Worm (Caenorhabditis elegans) whole organism, mixed stage, embryonic: Measurements from ENCODE around the gene nemt-1.
A peak's percentile ranks its signal among the peaks of the same experiment; 100 is the strongest.

Source experiments
- M03D4.4 ChIP-seq: sonication (generic microtip); optimal IDR thresholded peaks from 2 replicates; lab custom pipeline; 2017; ENCODE audit warnings: mild to moderate bottlenecking, missing genetic modification characterization, missing compliant biosample characterization
- bed-3 ChIP-seq: fragments of 200-800 bp; sonication (Bioruptor generic); optimal IDR thresholded peaks from 3 replicates; lab custom pipeline; 2018; ENCODE audit warnings: mild to moderate bottlenecking, missing genetic modification characterization, moderate library complexity, missing compliant biosample characterization
- ceh-43 ChIP-seq: fragments of 200-800 bp; sonication (Bioruptor generic); optimal IDR thresholded peaks from 2 replicates; lab custom pipeline; 2018; ENCODE audit warnings: mild to moderate bottlenecking, missing genetic modification characterization, moderate library complexity, missing compliant biosample characterization
- ceh-83 ChIP-seq: fragments of 200-800 bp; sonication (Bioruptor generic); optimal IDR thresholded peaks from 2 replicates; lab custom pipeline; 2018; ENCODE audit warnings: mild to moderate bottlenecking, missing genetic modification characterization, missing compliant biosample characterization
- ces-1 ChIP-seq: fragments of 150-350 bp; optimal IDR thresholded peaks from 2 replicates; lab custom pipeline; 2014; ENCODE audit warnings: missing biosample characterization, missing genetic modification reagents, missing genetic modification characterization
- cnd-1 ChIP-seq: fragments of 200-800 bp; sonication (Bioruptor generic); optimal IDR thresholded peaks from 2 replicates; lab custom pipeline; 2018; ENCODE audit warnings: mild to moderate bottlenecking, missing genetic modification characterization, missing compliant biosample characterization
- elt-1 ChIP-seq: sonication (generic microtip); optimal IDR thresholded peaks from 2 replicates; lab custom pipeline; 2017; ENCODE audit warnings: missing genetic modification characterization, mild to moderate bottlenecking, missing compliant biosample characterization, antibody characterized with exemption, moderate library complexity, borderline replicate concordance; ENCODE audit not compliant: insufficient read depth
- elt-3 ChIP-seq: fragments of 150-350 bp; optimal IDR thresholded peaks from 2 replicates; lab custom pipeline; 2014; ENCODE audit warnings: missing biosample characterization, missing genetic modification characterization
- flh-1 ChIP-seq: fragments of 200-800 bp; sonication (Bioruptor generic); optimal IDR thresholded peaks from 2 replicates; lab custom pipeline; 2018; ENCODE audit warnings: mild to moderate bottlenecking, missing genetic modification characterization, moderate library complexity, missing compliant biosample characterization
- ham-2 ChIP-seq: fragments of 200-800 bp; sonication (Bioruptor generic); optimal IDR thresholded peaks from 2 replicates; lab custom pipeline; 2018; ENCODE audit warnings: mild to moderate bottlenecking, missing genetic modification characterization, missing compliant biosample characterization
- hlh-1 ChIP-seq: fragments of 150-350 bp; optimal IDR thresholded peaks from 2 replicates; lab custom pipeline; 2014; ENCODE audit warnings: missing biosample characterization, missing genetic modification reagents, missing genetic modification characterization
- lin-13 ChIP-seq: fragments of 150-350 bp; optimal IDR thresholded peaks from 2 replicates; lab custom pipeline; 2014; ENCODE audit warnings: missing biosample characterization, missing genetic modification characterization
- lin-32 ChIP-seq: fragments of 200-800 bp; sonication (Bioruptor generic); optimal IDR thresholded peaks from 2 replicates; lab custom pipeline; 2018; ENCODE audit warnings: mild to moderate bottlenecking, missing genetic modification characterization, missing compliant biosample characterization
- lsy-2 ChIP-seq: fragments of 150-350 bp; optimal IDR thresholded peaks from 2 replicates; lab custom pipeline; 2014; ENCODE audit warnings: missing biosample characterization, missing genetic modification characterization
- mab-5 ChIP-seq: fragments of 150-350 bp; optimal IDR thresholded peaks from 2 replicates; lab custom pipeline; 2014; ENCODE audit warnings: missing biosample characterization, missing genetic modification characterization
- mep-1 ChIP-seq: fragments of 150-350 bp; optimal IDR thresholded peaks from 2 replicates; lab custom pipeline; 2017; ENCODE audit warnings: missing biosample characterization, missing genetic modification reagents, missing genetic modification characterization, inconsistent platforms
- mls-2 ChIP-seq: sonication (generic microtip); optimal IDR thresholded peaks from 2 replicates; lab custom pipeline; 2016; ENCODE audit warnings: mild to moderate bottlenecking, missing genetic modification characterization, moderate library complexity, missing compliant biosample characterization
- nhr-2 ChIP-seq: fragments of 150-350 bp; optimal IDR thresholded peaks from 2 replicates; lab custom pipeline; 2014; ENCODE audit warnings: missing biosample characterization, missing genetic modification characterization
- nhr-237 ChIP-seq: fragments of 150-350 bp; optimal IDR thresholded peaks from 2 replicates; lab custom pipeline; 2014; ENCODE audit warnings: missing biosample characterization, missing genetic modification characterization
- nhr-28 ChIP-seq: fragments of 150-350 bp; optimal IDR thresholded peaks from 2 replicates; lab custom pipeline; 2014; ENCODE audit warnings: missing biosample characterization, missing genetic modification characterization
- nhr-76 ChIP-seq: sonication (generic microtip); optimal IDR thresholded peaks from 2 replicates; lab custom pipeline; 2017; ENCODE audit warnings: missing biosample characterization, missing genetic modification characterization
- pha-4 ChIP-seq: fragments of 150-350 bp; optimal IDR thresholded peaks from 2 replicates; lab custom pipeline; 2018; ENCODE audit warnings: missing biosample characterization, missing genetic modification reagents, missing genetic modification characterization
- sem-2 ChIP-seq: fragments of 200-800 bp; sonication (Bioruptor generic); optimal IDR thresholded peaks from 2 replicates; lab custom pipeline; 2018; ENCODE audit warnings: mild to moderate bottlenecking, missing genetic modification characterization, missing compliant biosample characterization
- snpc-4 ChIP-seq: fragments of 150-350 bp; optimal IDR thresholded peaks from 2 replicates; lab custom pipeline; 2014; ENCODE audit warnings: missing biosample characterization, missing genetic modification characterization
- sptf-1 ChIP-seq: sonication (generic microtip); optimal IDR thresholded peaks from 2 replicates; lab custom pipeline; 2017; ENCODE audit warnings: mild to moderate bottlenecking, missing genetic modification characterization, moderate library complexity, missing compliant biosample characterization
- tbx-8 ChIP-seq: fragments of 200-800 bp; sonication (Bioruptor generic); optimal IDR thresholded peaks from 2 replicates; lab custom pipeline; 2018; ENCODE audit warnings: mild to moderate bottlenecking, missing genetic modification characterization, moderate library complexity, missing compliant biosample characterization
- unc-120 ChIP-seq: sonication (generic microtip); optimal IDR thresholded peaks from 2 replicates; lab custom pipeline; 2017; ENCODE audit warnings: missing genetic modification characterization, missing compliant biosample characterization; ENCODE audit not compliant: poor library complexity, severe bottlenecking
- unc-39 ChIP-seq: fragments of 150-350 bp; optimal IDR thresholded peaks from 2 replicates; lab custom pipeline; 2014; ENCODE audit warnings: missing biosample characterization, missing genetic modification characterization
- unc-62 ChIP-seq: fragments of 150-350 bp; optimal IDR thresholded peaks from 2 replicates; lab custom pipeline; 2014; ENCODE audit warnings: missing biosample characterization, missing genetic modification reagents, missing genetic modification characterization
- zip-8 ChIP-seq: fragments of 150-350 bp; optimal IDR thresholded peaks from 2 replicates; lab custom pipeline; 2014; ENCODE audit warnings: missing biosample characterization, missing genetic modification characterization
- ztf-11 ChIP-seq: fragments of 150-350 bp; optimal IDR thresholded peaks from 2 replicates; lab custom pipeline; 2014; ENCODE audit warnings: missing biosample characterization, missing genetic modification characterization

nemt-1 gene

DNA sequence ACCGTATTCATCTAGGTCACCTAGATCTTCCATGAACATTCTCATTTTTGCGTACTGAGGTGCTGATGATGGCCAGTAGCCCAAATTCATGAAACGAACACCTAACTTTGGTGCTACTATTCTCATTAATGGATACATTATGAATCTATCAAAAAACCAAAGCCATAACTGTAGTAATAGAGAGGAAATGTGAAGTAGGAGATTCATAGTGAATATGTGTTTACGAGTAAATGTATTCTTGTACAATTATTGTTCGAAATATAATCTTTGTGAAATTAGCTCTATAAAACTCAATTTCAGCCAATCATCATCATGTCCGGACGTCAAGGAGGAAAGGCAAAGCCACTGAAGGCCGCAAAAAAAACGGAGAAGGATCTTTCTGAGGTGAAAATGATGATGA lies at the start of gene nemt-1, which contains the start of gene F49C12.11:
Gene nemt-1 (minus strand): TSS at position 360 of the 400 bp plus-strand sequence.
Gene F49C12.11 (plus strand): TSS at position 301 of the 400 bp plus-strand sequence.
- TF ChIP-seq unc-120 (tag; lab: Kevin White, UChicago) (no peak), bed-3 (GFP tag; lab: Kevin White, UChicago) (no peak), hlh-1 (no peak), zip-8 (tag; lab: Kevin White, UChicago) (no peak), nhr-237 (tag; lab: Kevin White, UChicago) (no peak), lin-32 (GFP tag; lab: Kevin White, UChicago) (no peak), ces-1 (no peak), lsy-2 (no peak), mab-5 (tag; lab: Kevin White, UChicago) (no peak), sptf-1 (tag; lab: Kevin White, UChicago) (no peak), lin-13 (no peak), unc-62 (no peak), tbx-8 (GFP tag; lab: Kevin White, UChicago) (no peak)

DNA sequence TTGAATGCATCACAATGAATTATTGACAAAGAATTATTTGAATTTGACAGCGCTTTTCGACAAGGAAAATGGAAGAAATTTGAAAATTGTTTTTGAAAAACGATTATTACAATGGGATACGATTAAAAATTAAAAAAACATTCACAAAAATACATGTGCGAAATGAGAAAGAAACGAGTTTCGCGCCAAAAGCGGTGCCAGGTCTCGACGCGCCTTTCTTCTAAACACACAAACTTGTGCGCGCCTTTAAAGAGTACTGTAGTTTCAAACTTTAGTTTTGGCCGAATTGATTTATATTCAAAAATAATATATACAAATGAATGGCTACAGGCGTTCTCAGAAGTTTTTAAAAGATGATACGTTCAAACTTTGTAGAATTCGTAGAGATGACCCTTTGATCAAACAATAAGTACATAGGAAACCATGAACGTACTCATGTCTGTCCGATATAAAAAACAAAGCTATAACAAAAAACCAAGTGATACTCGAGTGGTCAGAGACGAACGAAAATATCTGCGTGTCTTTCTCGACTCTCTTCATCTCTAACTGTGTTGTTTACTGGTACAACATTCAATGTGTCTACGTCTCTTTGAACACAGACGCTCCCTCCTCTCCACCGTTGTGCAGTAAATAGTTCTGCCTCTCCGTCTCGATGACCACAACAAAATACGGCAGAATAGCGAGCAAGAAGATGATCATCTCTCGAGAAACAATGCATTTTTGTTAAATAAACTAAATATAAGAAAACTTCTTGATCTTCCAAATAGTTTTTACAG lies 48.8 kb upstream of the nemt-1 start:
- TF ChIP-seq zip-8 (tag; lab: Kevin White, UChicago) (no peak), mab-5 (tag; lab: Kevin White, UChicago) (no peak), ztf-11 (tag; lab: Kevin White, UChicago) (no peak), nhr-237 (tag; lab: Kevin White, UChicago) (no peak), ceh-43 (no peak), pha-4 (peak; percentile 55), cnd-1 (tag; lab: Kevin White, UChicago) (no peak), ham-2 (GFP tag; lab: Kevin White, UChicago) (no peak), hlh-1 (peak; percentile 29), ces-1 (peak; percentile 2)

DNA sequence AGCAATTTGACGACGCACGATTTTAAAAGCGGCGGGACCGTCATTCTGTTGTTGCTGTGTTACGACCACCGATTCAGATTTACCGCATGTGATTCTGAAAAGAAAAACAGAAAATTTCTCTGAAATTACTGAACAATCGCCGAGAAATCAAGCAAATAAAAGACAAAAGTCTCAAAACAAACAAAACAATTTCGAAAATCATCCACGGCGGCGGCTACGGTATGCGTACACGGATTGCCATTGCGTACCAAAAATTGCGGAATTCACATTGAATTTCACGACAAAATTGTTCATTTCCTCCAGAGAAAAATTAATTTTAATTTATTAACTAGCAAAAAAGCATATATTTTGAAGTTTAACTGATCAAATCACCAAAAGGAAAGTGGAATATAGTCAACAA lies 47.2 kb upstream of the nemt-1 start, which contains the start of gene pezo-1:
Gene pezo-1 (minus strand): TSS at position 101 of the 400 bp plus-strand sequence.
- no peak for TF ChIP-seq unc-39 (tag; lab: Kevin White, UChicago)
- no peak for TF ChIP-seq nhr-2
- TF ChIP-seq snpc-4 (tag; lab: Kevin White, UChicago), result no peak
- peak; percentile 71 for TF ChIP-seq lsy-2
- no peak for TF ChIP-seq nhr-76 (tag; lab: Kevin White, UChicago)
- no peak for TF ChIP-seq sem-2 (GFP tag; lab: Kevin White, UChicago)
- TF ChIP-seq nhr-28 (tag; lab: Kevin White, UChicago), result no peak

DNA sequence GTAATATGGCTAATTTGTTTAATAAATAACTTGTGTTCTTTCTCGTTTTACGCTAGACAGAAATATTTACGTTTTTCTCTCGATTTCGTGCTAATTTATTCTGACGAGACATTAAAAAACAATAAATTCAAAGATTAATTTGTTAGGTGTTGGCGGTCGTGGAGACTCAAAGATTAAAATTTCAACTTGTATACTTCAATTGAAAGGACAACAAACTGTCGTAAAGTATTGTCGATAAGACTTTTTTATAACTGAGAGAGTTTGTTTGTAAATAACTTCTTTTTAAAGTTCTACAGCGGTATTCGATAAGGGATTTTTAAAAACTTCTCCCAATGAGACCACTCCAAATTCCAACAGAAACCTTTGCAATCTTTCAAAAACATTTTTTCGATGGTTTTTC lies 34.5 kb upstream of the nemt-1 start:
- TF ChIP-seq ztf-11 (tag; lab: Kevin White, UChicago) (no peak), lin-32 (GFP tag; lab: Kevin White, UChicago) (no peak), sptf-1 (tag; lab: Kevin White, UChicago) (no peak), mep-1 (no peak), M03D4.4 (no peak), pha-4 (no peak), snpc-4 (tag; lab: Kevin White, UChicago) (no peak), ceh-83 (GFP tag; lab: Kevin White, UChicago) (no peak), elt-1 (no peak), unc-39 (tag; lab: Kevin White, UChicago) (no peak), sem-2 (GFP tag; lab: Kevin White, UChicago) (no peak)

DNA sequence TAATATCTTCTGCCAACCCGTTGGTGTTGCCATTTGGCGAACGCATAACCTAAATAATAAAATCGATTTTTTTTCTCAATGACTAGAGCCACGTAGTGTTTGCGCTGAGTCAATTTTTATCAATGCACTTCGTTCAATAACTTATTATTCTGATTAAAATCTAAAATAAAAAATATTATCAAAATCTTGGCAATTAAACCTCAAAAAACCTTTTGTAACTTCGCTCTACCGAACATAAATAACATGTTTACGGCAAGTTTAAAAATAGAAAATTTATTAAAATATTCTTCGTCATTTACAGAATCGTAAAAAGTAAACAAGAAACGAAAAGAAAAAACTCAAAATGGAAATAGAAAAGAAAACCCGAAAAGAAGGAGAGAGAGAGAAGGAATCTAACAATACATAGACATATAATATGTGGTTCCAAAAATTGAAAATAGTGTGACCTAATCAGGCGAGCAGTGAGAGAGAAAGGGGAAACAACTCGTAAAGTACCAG lies 23.9 kb upstream of the nemt-1 start, which contains the start of gene pigc-1:
Gene pigc-1 (minus strand): TSS at position 51 of the 498 bp plus-strand sequence.
- TF ChIP-seq mls-2 (tag; lab: Kevin White, UChicago), result no peak
- no peak for TF ChIP-seq mep-1
- no peak for TF ChIP-seq lsy-2
- no peak for TF ChIP-seq ces-1
- TF ChIP-seq elt-1, result no peak
- TF ChIP-seq sem-2 (GFP tag; lab: Kevin White, UChicago), result no peak
- TF ChIP-seq flh-1 (GFP tag; lab: Kevin White, UChicago), result no peak
- TF ChIP-seq snpc-4 (tag; lab: Kevin White, UChicago), result no peak
- TF ChIP-seq hlh-1, result no peak
- no peak for TF ChIP-seq unc-120 (tag; lab: Kevin White, UChicago)
- no peak for TF ChIP-seq lin-32 (GFP tag; lab: Kevin White, UChicago)
- TF ChIP-seq bed-3 (GFP tag; lab: Kevin White, UChicago), result no peak
- TF ChIP-seq elt-3, result no peak
- no peak for TF ChIP-seq nhr-76 (tag; lab: Kevin White, UChicago)
- no peak for TF ChIP-seq lin-13
- no peak for TF ChIP-seq pha-4
- TF ChIP-seq nhr-237 (tag; lab: Kevin White, UChicago), result no peak
- no peak for TF ChIP-seq ztf-11 (tag; lab: Kevin White, UChicago)
